Fruit fly (Drosophila melanogaster) whole organism, embryonic: ENCODE measurements around the gene Sec22.

ENCODE experiments used
- B-H2 ChIP-seq: fragments of 200-800 bp; sonication (Bioruptor generic); optimal IDR thresholded peaks from 2 replicates; lab custom pipeline; 2018; ENCODE audit warnings: missing biosample characterization, mild to moderate bottlenecking, missing genetic modification characterization
- CG11695 ChIP-seq: fragments of 200-800 bp; sonication (Bioruptor generic); IDR thresholded peaks from 3 replicates; pipeline ENCODE4 v1.3.6; 2022; ENCODE audit warnings: missing biosample characterization, missing genetic modification characterization
- CG12236 ChIP-seq: fragments of 200-800 bp; sonication (Bioruptor generic); optimal IDR thresholded peaks from 2 replicates; lab custom pipeline; 2016; ENCODE audit warnings: missing biosample characterization, missing genetic modification characterization
- CG13287 ChIP-seq: fragments of 200-800 bp; sonication (Bioruptor generic); IDR thresholded peaks from 2 replicates; pipeline ENCODE4 v1.3.6; 2022; ENCODE audit warnings: missing biosample characterization, missing genetic modification characterization; ENCODE audit not compliant: partially characterized antibody
- CG13624 ChIP-seq: fragments of 200-800 bp; sonication (Bioruptor generic); optimal IDR thresholded peaks from 2 replicates; lab custom pipeline; 2016; ENCODE audit warnings: missing biosample characterization, missing genetic modification characterization
- CG17361 ChIP-seq: fragments of 200-800 bp; sonication (Bioruptor generic); IDR thresholded peaks from 3 replicates; pipeline ENCODE4 v1.3.6; 2022; ENCODE audit warnings: missing biosample characterization, missing genetic modification characterization
- CG17612 ChIP-seq: fragments of 200-800 bp; sonication (Bioruptor generic); IDR thresholded peaks from 2 replicates; pipeline ENCODE4 v1.3.6; 2022; ENCODE audit warnings: missing biosample characterization, missing genetic modification characterization
- CG1792 ChIP-seq: fragments of 200-800 bp; sonication (Bioruptor generic); optimal IDR thresholded peaks from 2 replicates; lab custom pipeline; 2016; ENCODE audit warnings: missing biosample characterization, missing genetic modification characterization
- CG18599 ChIP-seq: fragments of 200-800 bp; sonication (Bioruptor generic); optimal IDR thresholded peaks from 3 replicates; lab custom pipeline; 2017; ENCODE audit warnings: missing biosample characterization, missing genetic modification characterization, mild to moderate bottlenecking, moderate library complexity, missing genetic modification reagents
- CG2116 ChIP-seq: fragments of 200-800 bp; sonication (Bioruptor generic); optimal IDR thresholded peaks from 3 replicates; lab custom pipeline; 2018; ENCODE audit warnings: missing biosample characterization, mild to moderate bottlenecking, missing genetic modification characterization
- CG2120 ChIP-seq: fragments of 200-800 bp; sonication (Bioruptor generic); optimal IDR thresholded peaks from 3 replicates; lab custom pipeline; 2016; ENCODE audit warnings: missing biosample characterization, missing genetic modification characterization
- CG2202 ChIP-seq: fragments of 200-800 bp; sonication (Bioruptor generic); optimal IDR thresholded peaks from 2 replicates; lab custom pipeline; 2018; ENCODE audit warnings: missing biosample characterization, mild to moderate bottlenecking, missing genetic modification characterization
- CG3065 ChIP-seq: fragments of 200-800 bp; sonication (Bioruptor generic); optimal IDR thresholded peaks from 2 replicates; lab custom pipeline; 2016; ENCODE audit warnings: missing biosample characterization, missing genetic modification characterization
- CG31224 ChIP-seq: fragments of 200-800 bp; sonication (Bioruptor generic); IDR thresholded peaks from 2 replicates; pipeline ENCODE4 v1.3.6; 2022; ENCODE audit warnings: missing biosample characterization, missing genetic modification characterization
- CG32772 ChIP-seq: fragments of 200-800 bp; sonication (Bioruptor generic); IDR thresholded peaks from 2 replicates; pipeline ENCODE4 v1.3.6; 2022; ENCODE audit warnings: missing biosample characterization, missing genetic modification characterization
- CG34422 ChIP-seq: fragments of 200-800 bp; sonication (Bioruptor generic); IDR thresholded peaks from 3 replicates; pipeline ENCODE4 v1.3.6; 2022; ENCODE audit warnings: missing biosample characterization, missing genetic modification characterization
- CG3995 ChIP-seq: fragments of 200-800 bp; sonication (Bioruptor generic); optimal IDR thresholded peaks from 3 replicates; lab custom pipeline; 2016; ENCODE audit warnings: missing biosample characterization, missing genetic modification characterization
- CG4820 ChIP-seq: fragments of 200-800 bp; sonication (Bioruptor generic); optimal IDR thresholded peaks from 3 replicates; lab custom pipeline; 2016; ENCODE audit warnings: missing biosample characterization, missing genetic modification characterization
- CG5245 ChIP-seq: fragments of 200-800 bp; sonication (Bioruptor generic); optimal IDR thresholded peaks from 3 replicates; lab custom pipeline; 2016; ENCODE audit warnings: missing biosample characterization, missing genetic modification characterization
- Chrac-16 ChIP-seq: fragments of 200-800 bp; sonication (Bioruptor generic); optimal IDR thresholded peaks from 3 replicates; lab custom pipeline; 2016; ENCODE audit warnings: missing biosample characterization, missing genetic modification characterization
- Dfd ChIP-seq, 2 experiments: fragments of >200 bp; optimal IDR thresholded peaks; 2 replicates each; lab custom pipeline; 2017; ENCODE audit warnings: missing biosample characterization in 2 of 2, missing genetic modification characterization in 2 of 2
- GATAe ChIP-seq: fragments of 200-800 bp; sonication (Bioruptor generic); conservative IDR thresholded peaks from 2 replicates; pipeline ENCODE4 v1.3.6; 2022; ENCODE audit warnings: missing biosample characterization, missing genetic modification characterization
- Gug ChIP-seq: fragments of 200-800 bp; sonication (Bioruptor generic); IDR thresholded peaks from 4 replicates; pipeline ENCODE4 v1.3.6; 2022; ENCODE audit warnings: missing biosample characterization, missing genetic modification characterization
- Jarid2 ChIP-seq: fragments of 200-800 bp; sonication (Bioruptor generic); optimal IDR thresholded peaks from 3 replicates; lab custom pipeline; 2017; ENCODE audit warnings: mild to moderate bottlenecking, missing biosample characterization, missing genetic modification reagents, missing genetic modification characterization
- Mes4 ChIP-seq: fragments of 200-800 bp; sonication (Bioruptor generic); optimal IDR thresholded peaks from 2 replicates; lab custom pipeline; 2016; ENCODE audit warnings: missing biosample characterization, missing genetic modification characterization
- NC2β ChIP-seq: fragments of 200-800 bp; sonication (Bioruptor generic); optimal IDR thresholded peaks from 2 replicates; lab custom pipeline; 2016; ENCODE audit warnings: missing biosample characterization, missing genetic modification characterization
- NK7.1 ChIP-seq: fragments of 200-800 bp; sonication (Bioruptor generic); optimal IDR thresholded peaks from 3 replicates; lab custom pipeline; 2016; ENCODE audit warnings: missing biosample characterization, missing genetic modification characterization
- Oli ChIP-seq: fragments of 200-800 bp; sonication (Bioruptor generic); optimal IDR thresholded peaks from 2 replicates; lab custom pipeline; 2018; ENCODE audit warnings: missing biosample characterization, mild to moderate bottlenecking, missing genetic modification characterization, moderate library complexity
- Rfx ChIP-seq: fragments of 200-800 bp; sonication (Bioruptor generic); IDR thresholded peaks from 2 replicates; pipeline ENCODE4 v1.3.6; 2022; ENCODE audit warnings: missing biosample characterization, missing genetic modification characterization
- Rx ChIP-seq: fragments of 200-800 bp; sonication (Bioruptor generic); IDR thresholded peaks from 2 replicates; pipeline ENCODE4 v1.3.6; 2022; ENCODE audit warnings: missing biosample characterization, missing genetic modification characterization
- Six4 ChIP-seq: fragments of 200-800 bp; sonication (Bioruptor generic); optimal IDR thresholded peaks from 2 replicates; lab custom pipeline; 2016; ENCODE audit warnings: missing biosample characterization, missing genetic modification characterization
- ab ChIP-seq: fragments of 200-800 bp; sonication (Bioruptor generic); optimal IDR thresholded peaks from 2 replicates; lab custom pipeline; 2016; ENCODE audit warnings: missing biosample characterization, missing genetic modification characterization
- bbx ChIP-seq: fragments of 200-800 bp; sonication (Bioruptor generic); IDR thresholded peaks from 2 replicates; pipeline ENCODE4 v1.3.6; 2022; ENCODE audit warnings: missing biosample characterization, missing genetic modification characterization; ENCODE audit not compliant: partially characterized antibody
- cad ChIP-seq: fragments of >200 bp; optimal IDR thresholded peaks from 2 replicates; lab custom pipeline; 2017; ENCODE audit warnings: missing biosample characterization, missing genetic modification characterization
- chinmo ChIP-seq: fragments of 200-800 bp; sonication (Bioruptor generic); IDR thresholded peaks from 4 replicates; pipeline ENCODE4 v1.3.6; 2022; ENCODE audit warnings: missing biosample characterization, missing genetic modification characterization; ENCODE audit not compliant: partially characterized antibody
- crol ChIP-seq: fragments of 200-800 bp; sonication (Bioruptor generic); IDR thresholded peaks from 2 replicates; pipeline ENCODE4 v1.3.6; 2022; ENCODE audit warnings: missing biosample characterization, missing genetic modification characterization
- crp ChIP-seq, 2 experiments: fragments of 200-800 bp; sonication (Bioruptor generic); optimal IDR thresholded peaks; 2 replicates in 1 of 2; 3 replicates in 1 of 2; lab custom pipeline; 2017; ENCODE audit warnings: missing biosample characterization in 2 of 2, missing genetic modification characterization in 2 of 2, mild to moderate bottlenecking in 1 of 2, moderate library complexity in 1 of 2
- disco-r ChIP-seq: fragments of 200-800 bp; sonication (Bioruptor generic); optimal IDR thresholded peaks from 2 replicates; lab custom pipeline; 2016; ENCODE audit warnings: missing biosample characterization, missing genetic modification characterization
- emc ChIP-seq: fragments of 200-800 bp; sonication (Bioruptor generic); optimal IDR thresholded peaks from 2 replicates; lab custom pipeline; 2016; ENCODE audit warnings: missing biosample characterization, missing genetic modification characterization
- ind ChIP-seq: fragments of 200-800 bp; sonication (Bioruptor generic); optimal IDR thresholded peaks from 3 replicates; lab custom pipeline; 2016; ENCODE audit warnings: missing biosample characterization, missing genetic modification characterization
- luna ChIP-seq: fragments of 200-800 bp; sonication (Bioruptor generic); optimal IDR thresholded peaks from 2 replicates; lab custom pipeline; 2016; ENCODE audit warnings: missing biosample characterization, missing genetic modification characterization
- org-1 ChIP-seq: fragments of 200-800 bp; sonication (Bioruptor generic); optimal IDR thresholded peaks from 2 replicates; lab custom pipeline; 2017; ENCODE audit warnings: missing biosample characterization, missing genetic modification characterization
- pros ChIP-seq: fragments of 200-800 bp; sonication (Bioruptor generic); optimal IDR thresholded peaks from 3 replicates; lab custom pipeline; 2019; ENCODE audit warnings: missing biosample characterization, mild to moderate bottlenecking, missing genetic modification characterization, moderate library complexity
- psq ChIP-seq: fragments of 200-800 bp; sonication (Bioruptor generic); optimal IDR thresholded peaks from 2 replicates; lab custom pipeline; 2017; ENCODE audit warnings: missing biosample characterization, missing genetic modification characterization
- pzg ChIP-seq: fragments of 200-800 bp; sonication (Bioruptor generic); optimal IDR thresholded peaks from 3 replicates; lab custom pipeline; 2018; ENCODE audit warnings: missing biosample characterization, mild to moderate bottlenecking, missing genetic modification characterization, moderate library complexity
- slbo ChIP-seq: fragments of 200-800 bp; sonication (Bioruptor generic); IDR thresholded peaks from 2 replicates; pipeline ENCODE4 v1.3.6; 2022; ENCODE audit warnings: missing biosample characterization, missing genetic modification characterization
- so ChIP-seq: fragments of 200-800 bp; sonication (Bioruptor generic); IDR thresholded peaks from 3 replicates; pipeline ENCODE4 v1.3.6; 2022; ENCODE audit warnings: missing biosample characterization, missing genetic modification characterization
- sob ChIP-seq: fragments of 200-800 bp; sonication (Bioruptor generic); IDR thresholded peaks from 2 replicates; pipeline ENCODE4 v1.3.6; 2022; ENCODE audit warnings: missing biosample characterization, missing genetic modification characterization
- sug ChIP-seq: fragments of 200-800 bp; optimal IDR thresholded peaks from 2 replicates; lab custom pipeline; 2019; ENCODE audit warnings: missing biosample characterization, mild to moderate bottlenecking, missing genetic modification characterization, moderate library complexity
- tio ChIP-seq: fragments of 200-800 bp; sonication (Bioruptor generic); optimal IDR thresholded peaks from 2 replicates; lab custom pipeline; 2017; ENCODE audit warnings: missing biosample characterization, missing genetic modification characterization, inconsistent platforms
- trem ChIP-seq: fragments of 200-800 bp; optimal IDR thresholded peaks from 3 replicates; lab custom pipeline; 2019; ENCODE audit warnings: missing biosample characterization, mild to moderate bottlenecking, missing genetic modification characterization, moderate library complexity
- tup ChIP-seq: fragments of 200-800 bp; sonication (Bioruptor generic); optimal IDR thresholded peaks from 2 replicates; lab custom pipeline; 2016; ENCODE audit warnings: missing biosample characterization, mild to moderate bottlenecking, missing genetic modification characterization, moderate library complexity
- wdn ChIP-seq: fragments of 200-800 bp; sonication (Bioruptor generic); IDR thresholded peaks from 2 replicates; pipeline ENCODE4 v1.3.6; 2022; ENCODE audit warnings: missing biosample characterization, missing genetic modification characterization
- yki ChIP-seq: fragments of >200 bp; optimal IDR thresholded peaks from 3 replicates; lab custom pipeline; 2018

The Sec22 gene

dm6 chrX:841038-841437 lies 35.2 kb downstream of the Sec22 start (continued):
- no peak for TF ChIP-seq NK7.1 (GFP tag; lab: Kevin White, UChicago)
- TF ChIP-seq org-1 = no peak
- no peak for TF ChIP-seq trem
- no peak for TF ChIP-seq CG5245 (GFP tag; lab: Kevin White, UChicago)
- TF ChIP-seq CG2202 (tag; lab: Kevin White, UChicago) = no peak
- no peak for TF ChIP-seq NC2β (GFP tag; lab: Kevin White, UChicago)
- no peak for TF ChIP-seq Jarid2 (GFP tag; lab: Kevin White, UChicago)
- no peak for TF ChIP-seq CG13624 (GFP tag; lab: Kevin White, UChicago)
- TF ChIP-seq Chrac-16 (GFP tag; lab: Kevin White, UChicago) = no peak
- no peak for TF ChIP-seq chinmo
- no peak for TF ChIP-seq CG1792 (GFP tag; lab: Kevin White, UChicago)
- TF ChIP-seq luna (GFP tag; lab: Kevin White, UChicago) = no peak
- no peak for TF ChIP-seq B-H2
- no peak for TF ChIP-seq CG11695
- no peak for TF ChIP-seq psq (GFP tag; lab: Kevin White, UChicago)
- TF ChIP-seq ab (GFP tag; lab: Kevin White, UChicago) = no peak
- TF ChIP-seq Oli (tag; lab: Kevin White, UChicago) = no peak
- no peak for TF ChIP-seq GATAe (GFP tag; lab: Robert Waterston, UW)
- no peak for TF ChIP-seq slbo (GFP tag; lab: Robert Waterston, UW)
- no peak for TF ChIP-seq Mes4 (GFP tag; lab: Kevin White, UChicago)
- TF ChIP-seq cad (GFP tag; lab: Kevin White, UChicago) = peak; percentile 73
- no peak for TF ChIP-seq CG17612
- no peak for TF ChIP-seq CG2120 (GFP tag; lab: Kevin White, UChicago)
- no peak for TF ChIP-seq Rx (GFP tag; lab: Robert Waterston, UW)
- TF ChIP-seq emc = no peak
- no peak for TF ChIP-seq tio (GFP tag; lab: Kevin White, UChicago)
- TF ChIP-seq CG18599 (GFP tag; lab: Kevin White, UChicago) = no peak
- TF ChIP-seq bbx (GFP tag; lab: Robert Waterston, UW) = no peak
- TF ChIP-seq ind = no peak
- TF ChIP-seq yki (lab: Kevin White, UChicago) = no peak
- no peak for TF ChIP-seq disco-r (GFP tag; lab: Kevin White, UChicago)
- TF ChIP-seq pzg (GFP tag; lab: Kevin White, UChicago) = peak; percentile 14
- TF ChIP-seq tup (GFP tag; lab: Kevin White, UChicago) = no peak
- TF ChIP-seq CG17361 (GFP tag; lab: Robert Waterston, UW) = no peak
- TF ChIP-seq crol (GFP tag; lab: Robert Waterston, UW) = no peak
- no peak for TF ChIP-seq pros (GFP tag; lab: Kevin White, UChicago)
- TF ChIP-seq wdn (GFP tag; lab: Robert Waterston, UW) = no peak
- no peak for TF ChIP-seq CG12236 (GFP tag; lab: Kevin White, UChicago)
- TF ChIP-seq crp (GFP tag; optimal IDR thresholded peaks at IDR 0.05; lab: Kevin White, UChicago) = no peak
- TF ChIP-seq so (GFP tag; lab: Robert Waterston, UW) = no peak
- TF ChIP-seq CG3995 (GFP tag; lab: Kevin White, UChicago) = no peak
- TF ChIP-seq CG32772 (GFP tag; lab: Robert Waterston, UW) = no peak
- TF ChIP-seq CG31224 = no peak
- TF ChIP-seq CG4820 (GFP tag; lab: Kevin White, UChicago) = no peak
- 0 out of 2 replicates have a peak, but pooled peaks have one; percentile 9 for TF ChIP-seq sob (GFP tag; lab: Robert Waterston, UW)
- no peak for TF ChIP-seq CG2116 (GFP tag; lab: Kevin White, UChicago)
- no peak for TF ChIP-seq sug (tag; lab: Kevin White, UChicago)
- TF ChIP-seq Gug (GFP tag; lab: Robert Waterston, UW) = no peak
- TF ChIP-seq CG3065 = no peak
- no peak for TF ChIP-seq Dfd (GFP tag; optimal IDR thresholded peaks at IDR 0.05; lab: Kevin White, UChicago)
- peak; percentile 70; the same call in 2 of the 3 replicates for TF ChIP-seq CG34422 (GFP tag; lab: Robert Waterston, UW)
- TF ChIP-seq Rfx (GFP tag; lab: Robert Waterston, UW) = 0 out of 2 replicates have a peak, but pooled peaks have one; percentile 13
- no peak for TF ChIP-seq Six4 (GFP tag; lab: Kevin White, UChicago)
- no peak for TF ChIP-seq CG13287 (GFP tag; lab: Robert Waterston, UW)
